Fruit fly (Drosophila melanogaster): ENCODE results near the gene bond.

Gene bond

dm6 chr3R:22515384-22515783 is 35.1 kb upstream of the bond start (continued):
- TF ChIP-seq sima (GFP tag; optimal IDR thresholded peaks at IDR 0.05) (no peak), CG8290 (GFP tag; optimal IDR thresholded peaks at IDR 0.05) (no peak), CG8290 (tag; optimal IDR thresholded peaks at IDR 0.05) (no peak), CG10147 (GFP tag; optimal IDR thresholded peaks at IDR 0.05) (no peak), CG1233 (GFP tag; optimal IDR thresholded peaks at IDR 0.05) (no peak), CG2678 (tag; optimal IDR thresholded peaks at IDR 0.05) (peak; percentile 2), CrebB (tag; optimal IDR thresholded peaks at IDR 0.05) (no peak), zen2 (GFP tag; IDR thresholded peaks at IDR 0.05; ENCODE audit: partially characterized antibody) (no peak), YL-1 (GFP tag; optimal IDR thresholded peaks at IDR 0.05) (no peak), Sox102F (GFP tag; optimal IDR thresholded peaks at IDR 0.05) (peak; percentile 8), run (tag; optimal IDR thresholded peaks at IDR 0.05) (no peak), dan (GFP tag; IDR thresholded peaks at IDR 0.05) (no peak), BtbVII (GFP tag; optimal IDR thresholded peaks at IDR 0.05) (no peak), Xbp1 (GFP tag; optimal IDR thresholded peaks at IDR 0.05) (no peak), ranshi (GFP tag; IDR thresholded peaks at IDR 0.05) (no peak), Awh (GFP tag; IDR thresholded peaks at IDR 0.05) (no peak), CG4730 (GFP tag; IDR thresholded peaks at IDR 0.05) (no peak), CG12769 (tag; optimal IDR thresholded peaks at IDR 0.05) (no peak), nau (GFP tag; optimal IDR thresholded peaks at IDR 0.05) (no peak), CG6813 (GFP tag; optimal IDR thresholded peaks at IDR 0.05) (no peak), phol (tag; optimal IDR thresholded peaks at IDR 0.05) (peak; percentile 12), gsb-n (tag; optimal IDR thresholded peaks at IDR 0.05) (no peak), CG17912 (GFP tag; optimal IDR thresholded peaks at IDR 0.05) (no peak), CG4617 (GFP tag; optimal IDR thresholded peaks at IDR 0.05; ENCODE audit: borderline replicate concordance) (no peak), CG12391 (tag; optimal IDR thresholded peaks at IDR 0.05) (no peak), unc-4 (GFP tag; IDR thresholded peaks at IDR 0.05; ENCODE audit: partially characterized antibody) (no peak), D19A (tag; optimal IDR thresholded peaks at IDR 0.05) (no peak), odd (GFP tag; optimal IDR thresholded peaks at IDR 0.05) (no peak), crc (GFP tag; optimal IDR thresholded peaks at IDR 0.05) (no peak), trem (tag; optimal IDR thresholded peaks at IDR 0.05) (no peak), CG9727 (GFP tag; optimal IDR thresholded peaks at IDR 0.05) (peak; percentile 16), Taf1 (GFP tag; IDR thresholded peaks at IDR 0.05) (no peak), sob (GFP tag; IDR thresholded peaks at IDR 0.05) (no peak), nerfin-2 (GFP tag; IDR thresholded peaks at IDR 0.05; ENCODE audit: partially characterized antibody) (no peak), Abd-B (GFP tag; optimal IDR thresholded peaks at IDR 0.05) (no peak), Aef1 (GFP tag; IDR thresholded peaks at IDR 0.05) (0 out of 3 replicates have a peak, but pooled peaks have one; percentile 11), da (GFP tag; optimal IDR thresholded peaks at IDR 0.05) (no peak), ham (GFP tag; IDR thresholded peaks at IDR 0.05) (no peak), CG6175 (GFP tag; IDR thresholded peaks at IDR 0.05) (no peak), CG2712 (tag; optimal IDR thresholded peaks at IDR 0.05) (no peak), CG15011 (GFP tag; optimal IDR thresholded peaks at IDR 0.05) (no peak), usp (GFP tag; optimal IDR thresholded peaks at IDR 0.05) (no peak), B-H1 (GFP tag; IDR thresholded peaks at IDR 0.05) (no peak), esg (GFP tag; conservative IDR thresholded peaks at IDR 0.05) (0 out of 2 replicates have a peak, but pooled peaks have one; percentile 19), CG2120 (GFP tag; optimal IDR thresholded peaks at IDR 0.05) (peak; percentile 33), CG17359 (tag; optimal IDR thresholded peaks at IDR 0.05) (peak; percentile 12), Optix (GFP tag; IDR thresholded peaks at IDR 0.05) (no peak), CG7963 (GFP tag; IDR thresholded peaks at IDR 0.05; ENCODE audit: partially characterized antibody) (no peak), dysf (GFP tag; IDR thresholded peaks at IDR 0.05) (peak; percentile 46; the same call in 1 of the 3 replicates), BEAF-32 (GFP tag; optimal IDR thresholded peaks at IDR 0.05) (no peak), ssp (GFP tag; IDR thresholded peaks at IDR 0.05) (no peak), Med (GFP tag) (peak; percentile 78)

All from whole organism, embryonic.